Fruit fly (Drosophila melanogaster) whole organism, embryonic: ENCODE data around the gene CCKLR-17D1.

ENCODE experiments used
- CG30403 ChIP-seq: fragments of 200-800 bp; sonication (Bioruptor generic); optimal IDR thresholded peaks from 3 replicates; lab custom pipeline; 2016; ENCODE audit warnings: missing biosample characterization, missing genetic modification characterization
- CG5953 ChIP-seq: fragments of 200-800 bp; sonication (Bioruptor generic); IDR thresholded peaks from 2 replicates; pipeline ENCODE4 v1.3.6; 2022; ENCODE audit warnings: missing biosample characterization, missing genetic modification characterization
- CG7372 ChIP-seq: fragments of 200-800 bp; sonication (Bioruptor generic); IDR thresholded peaks from 2 replicates; pipeline ENCODE4 v1.3.6; 2022; ENCODE audit warnings: missing biosample characterization, missing genetic modification characterization
- Side ChIP-seq: fragments of 200-800 bp; sonication (Bioruptor generic); optimal IDR thresholded peaks from 2 replicates; lab custom pipeline; 2016; ENCODE audit warnings: missing biosample characterization, missing genetic modification characterization
- repo ChIP-seq: fragments of 200-800 bp; sonication (Bioruptor generic); optimal IDR thresholded peaks from 2 replicates; lab custom pipeline; 2016; ENCODE audit warnings: missing biosample characterization, missing genetic modification characterization
- unpg ChIP-seq: fragments of 200-800 bp; sonication (Bioruptor generic); optimal IDR thresholded peaks from 3 replicates; lab custom pipeline; 2018; ENCODE audit warnings: missing biosample characterization, mild to moderate bottlenecking, missing genetic modification characterization, moderate library complexity

- TF ChIP-seq CG7372 (GFP tag; lab: Robert Waterston, UW) = 0 out of 2 replicates have a peak, but pooled peaks have one; percentile 11
- TF ChIP-seq CG5953 (GFP tag; lab: Robert Waterston, UW) = peak; percentile 8; the same call in 1 of the 2 replicates
- TF ChIP-seq CG30403 = peak; percentile 27
- TF ChIP-seq repo (GFP tag; lab: Kevin White, UChicago) = no peak
- TF ChIP-seq unpg (GFP tag; lab: Kevin White, UChicago) = peak; percentile 11
- no peak for TF ChIP-seq Side
Measured at dm6 chrX:18669811-18670477, 56.4 kb downstream of the CCKLR-17D1 start.
